Worm (Caenorhabditis elegans) whole organism, L2 larva: ENCODE data around the gene F41B4.1.

ENCODE experiments used
- C34F6.9 ChIP-seq: fragments of 150-350 bp; optimal IDR thresholded peaks from 2 replicates; lab custom pipeline; 2014; ENCODE audit warnings: missing biosample characterization, missing genetic modification characterization
- F13H6.1 ChIP-seq: sonication (generic microtip); optimal IDR thresholded peaks from 2 replicates; lab custom pipeline; 2016; ENCODE audit warnings: missing genetic modification characterization, missing compliant biosample characterization
- R02D3.7 ChIP-seq: fragments of 150-350 bp; optimal IDR thresholded peaks from 2 replicates; lab custom pipeline; 2014; ENCODE audit warnings: missing biosample characterization, missing genetic modification characterization
- Y55F3AM.14 ChIP-seq: fragments of 200-800 bp; sonication (Bioruptor generic); optimal IDR thresholded peaks from 2 replicates; lab custom pipeline; 2018; ENCODE audit warnings: mild to moderate bottlenecking, missing genetic modification characterization, missing compliant biosample characterization
- ZK546.5 ChIP-seq: sonication (generic microtip); optimal IDR thresholded peaks from 2 replicates; lab custom pipeline; 2017; ENCODE audit warnings: missing biosample characterization, missing genetic modification characterization
- alr-1 ChIP-seq: fragments of 150-350 bp; optimal IDR thresholded peaks from 2 replicates; lab custom pipeline; 2014; ENCODE audit warnings: missing biosample characterization, missing genetic modification characterization
- ama-1 ChIP-seq: fragments of 150-350 bp; optimal IDR thresholded peaks from 2 replicates; lab custom pipeline; 2018; ENCODE audit warnings: inconsistent platforms
- blmp-1 ChIP-seq: sonication (generic microtip); optimal IDR thresholded peaks from 2 replicates; lab custom pipeline; 2017; ENCODE audit warnings: missing genetic modification characterization, mild to moderate bottlenecking, missing compliant biosample characterization, antibody characterized with exemption, moderate library complexity; ENCODE audit not compliant: insufficient read depth
- ceh-82 ChIP-seq: fragments of 150-350 bp; optimal IDR thresholded peaks from 2 replicates; lab custom pipeline; 2014; ENCODE audit warnings: missing biosample characterization, missing genetic modification characterization
- crh-2 ChIP-seq: sonication (generic microtip); optimal IDR thresholded peaks from 2 replicates; lab custom pipeline; 2017; ENCODE audit warnings: missing biosample characterization, missing genetic modification characterization
- dmd-4 ChIP-seq: sonication (generic microtip); optimal IDR thresholded peaks from 2 replicates; lab custom pipeline; 2017; ENCODE audit warnings: missing biosample characterization, missing genetic modification characterization
- elt-3 ChIP-seq: sonication (generic microtip); optimal IDR thresholded peaks from 2 replicates; lab custom pipeline; 2017; ENCODE audit warnings: missing biosample characterization, missing genetic modification characterization
- fos-1 ChIP-seq: fragments of 150-350 bp; optimal IDR thresholded peaks from 2 replicates; lab custom pipeline; 2014; ENCODE audit warnings: missing biosample characterization, missing genetic modification characterization
- gmeb-1 ChIP-seq: fragments of 150-350 bp; optimal IDR thresholded peaks from 2 replicates; lab custom pipeline; 2014; ENCODE audit warnings: missing biosample characterization, missing genetic modification characterization
- lin-11 ChIP-seq: fragments of 150-350 bp; sonication (generic microtip); optimal IDR thresholded peaks from 2 replicates; lab custom pipeline; 2014; ENCODE audit warnings: missing biosample characterization, missing genetic modification characterization, inconsistent platforms, mixed read lengths
- lin-13 ChIP-seq: fragments of 150-350 bp; optimal IDR thresholded peaks from 2 replicates; lab custom pipeline; 2014; ENCODE audit warnings: missing biosample characterization, missing genetic modification reagents, missing genetic modification characterization
- lsy-2 ChIP-seq, 2 experiments: fragments of 150-350 bp in 1 of 2; sonication (generic microtip) in 1 of 2; optimal IDR thresholded peaks; 2 replicates each; lab custom pipeline; 2014 to 2017; ENCODE audit warnings: missing biosample characterization in 2 of 2, missing genetic modification characterization in 2 of 2
- mab-5 ChIP-seq: fragments of 150-350 bp; optimal IDR thresholded peaks from 2 replicates; lab custom pipeline; 2014; ENCODE audit warnings: missing biosample characterization, missing genetic modification characterization
- mdl-1 ChIP-seq, 2 experiments: fragments of 150-350 bp in 1 of 2; sonication (generic microtip) in 1 of 2; optimal IDR thresholded peaks; 2 replicates each; lab custom pipeline; 2017; ENCODE audit warnings: missing biosample characterization in 2 of 2, missing genetic modification characterization in 2 of 2
- nhr-10 ChIP-seq: sonication (generic microtip); optimal IDR thresholded peaks from 2 replicates; lab custom pipeline; 2017; ENCODE audit warnings: missing biosample characterization, missing genetic modification characterization
- nhr-12 ChIP-seq: fragments of 150-350 bp; optimal IDR thresholded peaks from 2 replicates; lab custom pipeline; 2014; ENCODE audit warnings: missing biosample characterization, missing genetic modification characterization
- nhr-129 ChIP-seq: fragments of 150-350 bp; optimal IDR thresholded peaks from 2 replicates; lab custom pipeline; 2014; ENCODE audit warnings: missing biosample characterization, missing genetic modification characterization
- nhr-21 ChIP-seq: fragments of 150-350 bp; optimal IDR thresholded peaks from 2 replicates; lab custom pipeline; 2014; ENCODE audit warnings: missing biosample characterization, missing genetic modification characterization
- nhr-23 ChIP-seq: fragments of 150-350 bp; optimal IDR thresholded peaks from 2 replicates; lab custom pipeline; 2014; ENCODE audit warnings: missing biosample characterization, missing genetic modification reagents, missing genetic modification characterization
- nhr-237 ChIP-seq: fragments of 150-350 bp; optimal IDR thresholded peaks from 2 replicates; lab custom pipeline; 2014; ENCODE audit warnings: missing biosample characterization, missing genetic modification characterization
- nhr-25 ChIP-seq: fragments of 150-350 bp; sonication (generic microtip); optimal IDR thresholded peaks from 3 replicates; lab custom pipeline; 2014; ENCODE audit warnings: missing biosample characterization, missing genetic modification characterization
- nhr-77 ChIP-seq: fragments of 150-350 bp; optimal IDR thresholded peaks from 2 replicates; lab custom pipeline; 2014; ENCODE audit warnings: missing biosample characterization, missing genetic modification characterization
- peb-1 ChIP-seq: fragments of 150-350 bp; optimal IDR thresholded peaks from 2 replicates; lab custom pipeline; 2014; ENCODE audit warnings: missing biosample characterization, missing genetic modification characterization
- sem-4 ChIP-seq: fragments of 150-350 bp; optimal IDR thresholded peaks from 2 replicates; lab custom pipeline; 2014; ENCODE audit warnings: missing biosample characterization, missing genetic modification reagents, missing genetic modification characterization
- sma-3 ChIP-seq: sonication (generic microtip); optimal IDR thresholded peaks from 2 replicates; lab custom pipeline; 2016; ENCODE audit warnings: missing genetic modification reagents, missing genetic modification characterization, missing compliant biosample characterization
- sma-9 ChIP-seq, 2 experiments: fragments of 150-350 bp in 1 of 2; sonication (generic microtip) in 1 of 2; optimal IDR thresholded peaks; 2 replicates each; lab custom pipeline; 2014 to 2016; ENCODE audit warnings: missing genetic modification characterization in 2 of 2, mild to moderate bottlenecking in 1 of 2, missing biosample characterization in 1 of 2, missing compliant biosample characterization in 1 of 2, missing genetic modification reagents in 1 of 2, moderate library complexity in 1 of 2
- snpc-4 ChIP-seq: fragments of 150-350 bp; optimal IDR thresholded peaks from 2 replicates; lab custom pipeline; 2014; ENCODE audit warnings: missing biosample characterization, missing genetic modification characterization
- unc-39 ChIP-seq: fragments of 150-350 bp; optimal IDR thresholded peaks from 2 replicates; lab custom pipeline; 2014; ENCODE audit warnings: missing biosample characterization, missing genetic modification characterization
- unc-55 ChIP-seq: fragments of 150-350 bp; sonication (generic microtip); optimal IDR thresholded peaks from 3 replicates; lab custom pipeline; 2014; ENCODE audit warnings: missing biosample characterization, missing genetic modification reagents, missing genetic modification characterization
- ztf-1 ChIP-seq: fragments of 200-800 bp; sonication (Bioruptor generic); conservative IDR thresholded peaks from 2 replicates; pipeline ENCODE4 v1.3.6; 2022; ENCODE audit warnings: missing genetic modification characterization, missing compliant biosample characterization
- ztf-11 ChIP-seq: sonication (generic microtip); optimal IDR thresholded peaks from 2 replicates; lab custom pipeline; 2017; ENCODE audit warnings: missing biosample characterization, missing genetic modification characterization
- ztf-4 ChIP-seq: fragments of 150-350 bp; optimal IDR thresholded peaks from 2 replicates; lab custom pipeline; 2014; ENCODE audit warnings: missing biosample characterization, missing genetic modification characterization

The F41B4.1 gene

ce11 chrX:6804857-6805256 is 20.8 kb downstream of the F41B4.1 start:
- TF ChIP-seq lsy-2 (tag; optimal IDR thresholded peaks at IDR 0.05; lab: Kevin White, UChicago) (peak in 1 of 2 experiments; percentile 65), unc-55 (GFP tag; lab: Kevin White, UChicago) (peak; percentile 75), dmd-4 (no peak), sma-9 (GFP tag; optimal IDR thresholded peaks at IDR 0.05; lab: Kevin White, UChicago) (peak; percentile 79), sma-9 (tag; optimal IDR thresholded peaks at IDR 0.05; lab: Kevin White, UChicago) (no peak), snpc-4 (no peak), nhr-129 (tag; lab: Kevin White, UChicago) (peak; percentile 47), sma-3 (peak; percentile 12), C34F6.9 (tag; lab: Kevin White, UChicago) (peak; percentile 52), blmp-1 (tag; lab: Kevin White, UChicago) (no peak), ama-1 (lab: Kevin White, UChicago) (peak; percentile 57), lin-11 (peak; percentile 17), F13H6.1 (tag; lab: Kevin White, UChicago) (peak; percentile 47), lin-13 (GFP tag; lab: Kevin White, UChicago) (peak; percentile 30), mab-5 (tag; lab: Kevin White, UChicago) (peak; percentile 19), gmeb-1 (peak; percentile 92), fos-1 (tag; lab: Kevin White, UChicago) (peak; percentile 57), crh-2 (tag; lab: Kevin White, UChicago) (peak; percentile 64), alr-1 (no peak), Y55F3AM.14 (GFP tag; lab: Kevin White, UChicago) (no peak), ztf-11 (tag; lab: Kevin White, UChicago) (no peak), nhr-21 (tag; lab: Kevin White, UChicago) (peak; percentile 17), ZK546.5 (tag; lab: Kevin White, UChicago) (no peak)
- TF ChIP-seq, all 48 proteins: peak for 15

ce11 chrX:6804405-6804804 is 21.3 kb downstream of the F41B4.1 start:
- TF ChIP-seq lsy-2 (tag; optimal IDR thresholded peaks at IDR 0.05; lab: Kevin White, UChicago) (no peak), C34F6.9 (tag; lab: Kevin White, UChicago) (peak; percentile 38), nhr-129 (tag; lab: Kevin White, UChicago) (peak; percentile 43)
- TF ChIP-seq, all 48 proteins: peak for 2

- no peak for TF ChIP-seq nhr-21 (tag; lab: Kevin White, UChicago)
- TF ChIP-seq elt-3 (tag; lab: Kevin White, UChicago), result no peak
- no peak for TF ChIP-seq Y55F3AM.14 (GFP tag; lab: Kevin White, UChicago)
- TF ChIP-seq mdl-1 (tag; optimal IDR thresholded peaks at IDR 0.05; lab: Kevin White, UChicago), result no peak
- TF ChIP-seq sma-9 (GFP tag; optimal IDR thresholded peaks at IDR 0.05; lab: Kevin White, UChicago), result no peak
- TF ChIP-seq sma-9 (tag; optimal IDR thresholded peaks at IDR 0.05; lab: Kevin White, UChicago), result no peak
- no peak for TF ChIP-seq gmeb-1
- TF ChIP-seq nhr-77, result no peak
- no peak for TF ChIP-seq nhr-12 (tag; lab: Kevin White, UChicago)
- no peak for TF ChIP-seq lin-11
- TF ChIP-seq peb-1 (tag; lab: Kevin White, UChicago), result no peak
- TF ChIP-seq mab-5 (tag; lab: Kevin White, UChicago), result no peak
- TF ChIP-seq ceh-82 (tag; lab: Kevin White, UChicago), result no peak
- no peak for TF ChIP-seq nhr-25 (tag; lab: Kevin White, UChicago)
- no peak for TF ChIP-seq nhr-10 (tag; lab: Kevin White, UChicago)
- no peak for TF ChIP-seq unc-39 (tag; lab: Kevin White, UChicago)
- no peak for TF ChIP-seq ztf-4 (tag; lab: Kevin White, UChicago)
- no peak for TF ChIP-seq sem-4 (tag; lab: Kevin White, UChicago)
- TF ChIP-seq R02D3.7 (tag; lab: Kevin White, UChicago), result no peak
- no peak for TF ChIP-seq sma-3
These were observed 24.1 kb downstream of the F41B4.1 start for ce11 chrX:6801546-6801945.

- TF ChIP-seq nhr-237 (tag; lab: Kevin White, UChicago) (no peak), peb-1 (tag; lab: Kevin White, UChicago) (no peak), unc-55 (GFP tag; lab: Kevin White, UChicago) (no peak), F13H6.1 (tag; lab: Kevin White, UChicago) (no peak), nhr-23 (tag; lab: Kevin White, UChicago) (no peak), ztf-1 (GFP tag; lab: Robert Waterston, UW) (no peak), alr-1 (no peak)
- TF ChIP-seq, all 48 proteins: peak for 0
These were observed 25.9 kb downstream of the F41B4.1 start, which contains the start of gene M03A8.3 for ce11 chrX:6799776-6800175. M03A8.3 (plus strand) TSS chrX:6800053.
